Worm (Caenorhabditis elegans) whole organism, early embryonic: ENCODE data around the gene ced-7.

ENCODE experiments used
- aly-1 ChIP-seq: sonication (generic microtip); optimal IDR thresholded peaks from 2 replicates; lab custom pipeline; 2016; ENCODE audit warnings: missing genetic modification characterization, missing compliant biosample characterization
- ama-1 ChIP-seq: fragments of 150-350 bp; optimal IDR thresholded peaks from 2 replicates; lab custom pipeline; 2014
- ceh-36 ChIP-seq: sonication (generic microtip); optimal IDR thresholded peaks from 2 replicates; lab custom pipeline; 2016; ENCODE audit warnings: missing genetic modification characterization, inconsistent platforms, missing compliant biosample characterization
- pes-1 ChIP-seq: fragments of 200-800 bp; sonication (Bioruptor generic); IDR thresholded peaks from 2 replicates; pipeline ENCODE4 v1.3.6; 2022; ENCODE audit warnings: missing genetic modification reagents, missing genetic modification characterization, missing compliant biosample characterization
- scrt-1 ChIP-seq: fragments of 200-800 bp; sonication (Bioruptor generic); IDR thresholded peaks from 2 replicates; pipeline ENCODE4 v1.3.6; 2022; ENCODE audit warnings: missing genetic modification characterization, missing compliant biosample characterization
- tbx-11 ChIP-seq: fragments of 200-800 bp; sonication (Bioruptor generic); IDR thresholded peaks from 2 replicates; pipeline ENCODE4 v1.3.6; 2022; ENCODE audit warnings: missing genetic modification characterization, missing compliant biosample characterization

ce11 chrIII:9521410-9522090, 58.3 kb downstream of the ced-7 start, which contains the start of the genes clu-1 and prp-40:
- no peak for TF ChIP-seq scrt-1 (GFP tag; lab: Robert Waterston, UW)
- TF ChIP-seq ceh-36, result no peak
- no peak for TF ChIP-seq pes-1 (GFP tag; lab: Robert Waterston, UW)
- no peak for TF ChIP-seq aly-1 (tag; lab: Kevin White, UChicago)
- no peak for TF ChIP-seq tbx-11
- no peak for TF ChIP-seq ama-1
